Worm (Caenorhabditis elegans): Measurements from ENCODE around the gene srh-141.

Gene srh-141

DNA sequence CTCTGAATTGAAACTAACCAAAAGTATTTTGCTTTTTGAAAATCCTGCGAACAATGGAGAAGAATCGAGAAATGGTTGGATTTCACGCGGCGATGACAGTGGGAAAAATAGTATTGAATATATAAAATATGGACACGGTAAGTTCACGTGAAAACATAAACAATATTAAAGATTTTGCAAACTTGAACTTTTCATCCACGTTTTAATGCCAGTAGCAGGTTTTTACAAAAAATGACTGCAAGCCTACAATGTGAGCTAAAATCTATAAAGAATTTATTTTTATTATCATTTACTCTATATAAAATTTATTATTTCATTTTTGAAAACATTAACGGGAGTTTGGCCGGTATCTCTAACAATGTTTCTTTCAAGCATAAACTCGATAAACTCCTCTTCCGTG lies 14.2 kb upstream of the srh-141 start, which contains the start of gene F26D2.10:
F26D2.10 (minus strand) TSS at position 101 of the 400 bp plus-strand sequence.
- TF ChIP-seq cey-2 (tag; optimal IDR thresholded peaks at IDR 0.05; ENCODE audit: borderline replicate concordance, insufficient read depth) = no peak
- no peak for TF ChIP-seq Y75B8A.6 (GFP tag; IDR thresholded peaks at IDR 0.05)
- TF ChIP-seq zip-2 (tag; optimal IDR thresholded peaks at IDR 0.05) = no peak
- TF ChIP-seq lin-39 (tag; optimal IDR thresholded peaks at IDR 0.05) = no peak
- no peak for TF ChIP-seq aha-1 (tag)
- TF ChIP-seq ztf-11 (tag; optimal IDR thresholded peaks at IDR 0.05) = no peak
- TF ChIP-seq mdl-1 (tag; optimal IDR thresholded peaks at IDR 0.05) = no peak
- no peak for TF ChIP-seq lir-3 (tag; optimal IDR thresholded peaks at IDR 0.05)
- no peak for TF ChIP-seq ama-1 (optimal IDR thresholded peaks at IDR 0.05)
- TF ChIP-seq nhr-28 (tag; optimal IDR thresholded peaks at IDR 0.05) = no peak
- TF ChIP-seq nhr-76 (tag; optimal IDR thresholded peaks at IDR 0.05) = no peak
- no peak for TF ChIP-seq F10B5.3 (tag; optimal IDR thresholded peaks at IDR 0.05)
- no peak for TF ChIP-seq jun-1 (tag; optimal IDR thresholded peaks at IDR 0.05)
- no peak for TF ChIP-seq unc-39 (tag; optimal IDR thresholded peaks at IDR 0.05)
- no peak for TF ChIP-seq pha-4 (GFP tag; IDR thresholded peaks at IDR 0.05)
- TF ChIP-seq pha-4 (tag; optimal IDR thresholded peaks at IDR 0.05) = no peak
- no peak for TF ChIP-seq dmd-9 (GFP tag; IDR thresholded peaks at IDR 0.05)
- no peak for TF ChIP-seq R02D3.7 (tag; optimal IDR thresholded peaks at IDR 0.05)
- TF ChIP-seq snpc-4 (tag; optimal IDR thresholded peaks at IDR 0.05) = no peak
- no peak for TF ChIP-seq nhr-41 (GFP tag; IDR thresholded peaks at IDR 0.05)

ce11 chrV:16429940-16430339 lies 13.8 kb upstream of the srh-141 start, which contains the start of gene str-73:
Gene str-73, plus strand, starts transcription at chrV:16430240.
- TF ChIP-seq F44E2.7 (GFP tag; IDR thresholded peaks at IDR 0.05) = no peak
- TF ChIP-seq nhr-77 (tag; optimal IDR thresholded peaks at IDR 0.05) = no peak
- TF ChIP-seq T26A8.4 (GFP tag; IDR thresholded peaks at IDR 0.05) = no peak
- no peak for TF ChIP-seq dve-1 (tag; optimal IDR thresholded peaks at IDR 0.05; ENCODE audit: insufficient read depth)
- no peak for TF ChIP-seq skn-1 (tag; optimal IDR thresholded peaks at IDR 0.05)
- no peak for TF ChIP-seq nhr-102 (tag; optimal IDR thresholded peaks at IDR 0.05)
- TF ChIP-seq Y48G9A.11 (GFP tag; IDR thresholded peaks at IDR 0.05) = no peak
- no peak for TF ChIP-seq hlh-11 (tag; optimal IDR thresholded peaks at IDR 0.05)
- TF ChIP-seq jun-1 (tag; optimal IDR thresholded peaks at IDR 0.05) = no peak
- no peak for TF ChIP-seq snpc-4 (tag; optimal IDR thresholded peaks at IDR 0.05)

DNA sequence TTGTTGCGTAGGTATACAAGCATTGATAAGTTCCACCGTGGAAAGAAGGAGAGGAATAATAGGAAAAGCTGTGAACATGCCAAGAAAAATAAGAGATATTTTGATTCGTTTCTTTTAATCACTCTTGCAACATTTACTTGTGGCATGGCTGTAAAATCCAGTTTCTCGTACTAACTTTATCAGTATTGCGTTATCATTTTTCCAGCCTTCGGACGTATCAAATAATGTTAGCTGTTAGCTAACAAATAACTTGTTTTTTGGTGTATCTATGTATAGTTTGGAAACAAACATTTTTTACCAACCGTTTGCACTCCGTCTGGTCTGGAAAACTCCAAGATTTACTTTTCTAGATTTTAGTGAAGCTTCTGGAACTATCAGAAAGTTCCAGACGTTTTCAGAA lies 10.3 kb upstream of the srh-141 start, which contains the start of gene clec-234:
clec-234 (minus strand) TSS at position 101 of the 400 bp plus-strand sequence.
- TF ChIP-seq saeg-2 (GFP tag; IDR thresholded peaks at IDR 0.05) (no peak), Y105C5A.15 (GFP tag; IDR thresholded peaks at IDR 0.05) (no peak), nhr-237 (tag; optimal IDR thresholded peaks at IDR 0.05) (no peak), zip-2 (tag; optimal IDR thresholded peaks at IDR 0.05) (no peak), mdl-1 (tag; optimal IDR thresholded peaks at IDR 0.05) (no peak), daf-12 (tag; optimal IDR thresholded peaks at IDR 0.05) (no peak), aly-2 (tag; optimal IDR thresholded peaks at IDR 0.05) (no peak), F37D6.2 (tag; optimal IDR thresholded peaks at IDR 0.05) (no peak), R02D3.7 (tag; optimal IDR thresholded peaks at IDR 0.05) (no peak), nhr-10 (tag; optimal IDR thresholded peaks at IDR 0.05) (no peak), mxl-3 (GFP tag; optimal IDR thresholded peaks at IDR 0.05) (no peak), mdt-29 (GFP tag; IDR thresholded peaks at IDR 0.05) (no peak), nhr-11 (tag; optimal IDR thresholded peaks at IDR 0.05) (no peak), madf-5 (GFP tag; IDR thresholded peaks at IDR 0.05) (no peak), Y5F2A.4 (GFP tag; optimal IDR thresholded peaks at IDR 0.05) (no peak)
